2 fruit fly cellular contexts compared by ENCODE assay signal in the genomic region with DNA sequence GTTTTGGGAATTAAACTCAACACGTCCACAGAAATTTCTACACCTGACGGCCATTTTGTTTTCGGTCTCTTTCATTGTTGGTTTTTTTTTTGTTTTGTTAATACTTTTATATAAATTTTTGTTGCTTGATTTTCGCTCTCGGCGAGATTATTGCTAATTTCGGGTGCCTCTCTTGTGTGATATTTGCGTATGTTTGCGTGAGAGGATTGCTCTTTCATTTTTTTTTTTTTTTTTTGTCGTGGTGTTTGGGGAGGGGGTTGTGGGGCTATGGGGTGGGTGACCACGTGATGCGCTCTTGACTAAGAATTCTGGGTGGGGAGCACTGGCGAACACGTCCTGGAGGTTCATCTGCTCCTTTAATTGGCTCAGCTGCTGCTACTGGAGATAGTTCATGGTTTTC.
TF ChIP-seq lines count a peak whose summit lies in the region.

No protein-coding gene starts in this region.

TF ChIP-seq in whole organism, embryonic, 481 proteins besides CTCF, POLR2A, EP300 and RAD21 (continued from another document):
- TF ChIP-seq Camta (GFP tag; optimal IDR thresholded peaks at IDR 0.05; lab: Kevin White, UChicago) (no peak), onecut (GFP tag; IDR thresholded peaks at IDR 0.05; lab: Robert Waterston, UW) (no peak), zfh1 (GFP tag; IDR thresholded peaks at IDR 0.05; lab: Robert Waterston, UW) (peak; percentile 13; the same call in 1 of the 3 replicates), Vsx1 (GFP tag; optimal IDR thresholded peaks at IDR 0.05; lab: Kevin White, UChicago) (no peak), Dbx (GFP tag; IDR thresholded peaks at IDR 0.05; lab: Robert Waterston, UW) (peak; percentile 54; the same call in 1 of the 3 replicates), Bgb (GFP tag; IDR thresholded peaks at IDR 0.05; lab: Robert Waterston, UW; ENCODE audit: partially characterized antibody) (peak; percentile 29; the same call in 1 of the 2 replicates), Opbp (GFP tag; IDR thresholded peaks at IDR 0.05; lab: Robert Waterston, UW; ENCODE audit: partially characterized antibody) (no peak), Gsc (GFP tag; IDR thresholded peaks at IDR 0.05; lab: Robert Waterston, UW) (no peak), hbn (GFP tag; IDR thresholded peaks at IDR 0.05; lab: Robert Waterston, UW; ENCODE audit: partially characterized antibody) (no peak), fu2 (GFP tag; optimal IDR thresholded peaks at IDR 0.05; lab: Kevin White, UChicago) (no peak), pb (GFP tag; optimal IDR thresholded peaks at IDR 0.05; lab: Kevin White, UChicago) (no peak), CG5245 (GFP tag; optimal IDR thresholded peaks at IDR 0.05; lab: Kevin White, UChicago) (no peak), dati (GFP tag; IDR thresholded peaks at IDR 0.05; lab: Robert Waterston, UW) (peak; percentile 18; the same call in 1 of the 2 replicates), CG10565 (GFP tag; optimal IDR thresholded peaks at IDR 0.05; lab: Kevin White, UChicago) (no peak), CG11560 (tag; IDR thresholded peaks at IDR 0.05; lab: Robert Waterston, UW) (no peak), corto (GFP tag; optimal IDR thresholded peaks at IDR 0.05; lab: Kevin White, UChicago) (no peak), zf30C (GFP tag; optimal IDR thresholded peaks at IDR 0.05; lab: Kevin White, UChicago) (no peak), nmo (GFP tag; optimal IDR thresholded peaks at IDR 0.05; lab: Kevin White, UChicago) (no peak), Trl (optimal IDR thresholded peaks at IDR 0.05; lab: Kevin White, UChicago) (peak in 1 of 2 experiments; percentile 78), Trl (GFP tag; optimal IDR thresholded peaks at IDR 0.05; lab: Kevin White, UChicago) (no peak), CG32772 (GFP tag; IDR thresholded peaks at IDR 0.05; lab: Robert Waterston, UW) (peak; percentile 56; the same call in 1 of the 2 replicates), dmrt99B (tag; optimal IDR thresholded peaks at IDR 0.05; lab: Kevin White, UChicago) (no peak), crol (GFP tag; IDR thresholded peaks at IDR 0.05; lab: Robert Waterston, UW) (peak; percentile 76), Ada2b (GFP tag; IDR thresholded peaks at IDR 0.05; lab: Robert Waterston, UW) (no peak), CG8924 (tag; optimal IDR thresholded peaks at IDR 0.05; lab: Kevin White, UChicago) (no peak), CHES-1-like (GFP tag; optimal IDR thresholded peaks at IDR 0.05; lab: Kevin White, UChicago) (no peak), CG32532 (GFP tag; IDR thresholded peaks at IDR 0.05; lab: Robert Waterston, UW) (0 out of 2 replicates have a peak, but pooled peaks have one; percentile 37), rib (GFP tag; IDR thresholded peaks at IDR 0.05; lab: Robert Waterston, UW) (peak; percentile 66), vvl (GFP tag; IDR thresholded peaks at IDR 0.05; lab: Robert Waterston, UW) (0 out of 2 replicates have a peak, but pooled peaks have one; percentile 38), ttk (GFP tag; IDR thresholded peaks at IDR 0.05; lab: Robert Waterston, UW) (no peak), CG15011 (GFP tag; optimal IDR thresholded peaks at IDR 0.05; lab: Kevin White, UChicago) (no peak), CG1647 (GFP tag; optimal IDR thresholded peaks at IDR 0.05; lab: Kevin White, UChicago) (no peak), knrl (GFP tag; IDR thresholded peaks at IDR 0.05; lab: Robert Waterston, UW; ENCODE audit: partially characterized antibody) (no peak), CG18599 (GFP tag; optimal IDR thresholded peaks at IDR 0.05; lab: Kevin White, UChicago) (no peak), CG16863 (GFP tag; optimal IDR thresholded peaks at IDR 0.05; lab: Kevin White, UChicago) (no peak), chinmo (GFP tag; IDR thresholded peaks at IDR 0.05; lab: Robert Waterston, UW; ENCODE audit: partially characterized antibody) (peak; percentile 67; the same call in 1 of the 4 replicates), CG18011 (GFP tag; optimal IDR thresholded peaks at IDR 0.05; lab: Kevin White, UChicago) (no peak), ewg (GFP tag; optimal IDR thresholded peaks at IDR 0.05; lab: Kevin White, UChicago) (no peak), Six4 (GFP tag; optimal IDR thresholded peaks at IDR 0.05; lab: Kevin White, UChicago) (no peak), CG3065 (GFP tag; optimal IDR thresholded peaks at IDR 0.05; lab: Kevin White, UChicago) (no peak), Ets65A (GFP tag; lab: Kevin White, UChicago) (no peak), CG3847 (GFP tag; IDR thresholded peaks at IDR 0.05; lab: Robert Waterston, UW) (no peak), CG12104 (GFP tag; optimal IDR thresholded peaks at IDR 0.05; lab: Kevin White, UChicago) (peak; percentile 5), CG5180 (GFP tag; optimal IDR thresholded peaks at IDR 0.05; lab: Kevin White, UChicago) (no peak), CG13287 (GFP tag; IDR thresholded peaks at IDR 0.05; lab: Robert Waterston, UW; ENCODE audit: partially characterized antibody) (no peak), CG33213 (GFP tag; optimal IDR thresholded peaks at IDR 0.05; lab: Kevin White, UChicago) (no peak), CG4820 (GFP tag; optimal IDR thresholded peaks at IDR 0.05; lab: Kevin White, UChicago) (no peak), Dip2 (GFP tag; IDR thresholded peaks at IDR 0.05; lab: Robert Waterston, UW) (no peak), CG2678 (tag; optimal IDR thresholded peaks at IDR 0.05; lab: Kevin White, UChicago) (no peak), fd96Cb (tag; optimal IDR thresholded peaks at IDR 0.05; lab: Kevin White, UChicago) (no peak), NfI (GFP tag; optimal IDR thresholded peaks at IDR 0.05; lab: Kevin White, UChicago) (no peak), CG3995 (GFP tag; optimal IDR thresholded peaks at IDR 0.05; lab: Kevin White, UChicago) (no peak), Adf1 (GFP tag; IDR thresholded peaks at IDR 0.05; lab: Robert Waterston, UW) (peak; percentile 51; the same call in 1 of the 2 replicates), Nf-YC (tag; optimal IDR thresholded peaks at IDR 0.05; lab: Kevin White, UChicago) (no peak), Drgx (GFP tag; IDR thresholded peaks at IDR 0.05; lab: Robert Waterston, UW) (0 out of 2 replicates have a peak, but pooled peaks have one; percentile 30), tio (GFP tag; optimal IDR thresholded peaks at IDR 0.05; lab: Kevin White, UChicago) (no peak), Scr (GFP tag; IDR thresholded peaks at IDR 0.05; lab: Robert Waterston, UW; ENCODE audit: partially characterized antibody) (no peak), Gug (GFP tag; IDR thresholded peaks at IDR 0.05; lab: Robert Waterston, UW) (no peak)

TF ChIP-seq in whole organism, prepupa, 60 proteins besides CTCF, POLR2A, EP300 and RAD21 (continued from another document):
- TF ChIP-seq Smox (GFP tag; optimal IDR thresholded peaks at IDR 0.05; lab: Kevin White, UChicago) (no peak), Hr38 (GFP tag; optimal IDR thresholded peaks at IDR 0.05; lab: Kevin White, UChicago) (no peak), Hr39 (GFP tag; optimal IDR thresholded peaks at IDR 0.05; lab: Kevin White, UChicago) (no peak), esn (GFP tag; optimal IDR thresholded peaks at IDR 0.05; lab: Kevin White, UChicago) (no peak), CG7368 (GFP tag; optimal IDR thresholded peaks at IDR 0.05; lab: Kevin White, UChicago) (no peak), fd85E (GFP tag; optimal IDR thresholded peaks at IDR 0.05; lab: Kevin White, UChicago) (no peak), topi (GFP tag; optimal IDR thresholded peaks at IDR 0.05; lab: Kevin White, UChicago) (no peak), Lpt (GFP tag; optimal IDR thresholded peaks at IDR 0.05; lab: Kevin White, UChicago) (no peak), achi (GFP tag; optimal IDR thresholded peaks at IDR 0.05; lab: Kevin White, UChicago) (no peak), CG10669 (GFP tag; optimal IDR thresholded peaks at IDR 0.05; lab: Kevin White, UChicago) (no peak), CG9139 (GFP tag; optimal IDR thresholded peaks at IDR 0.05; lab: Kevin White, UChicago) (no peak), CG6792 (GFP tag; optimal IDR thresholded peaks at IDR 0.05; lab: Kevin White, UChicago) (no peak), lz (GFP tag; optimal IDR thresholded peaks at IDR 0.05; lab: Kevin White, UChicago) (no peak), CG6163 (GFP tag; IDR thresholded peaks at IDR 0.05; lab: Robert Waterston, UW) (peak; percentile 54; the same call in 2 of the 3 replicates), CG8319 (GFP tag; optimal IDR thresholded peaks at IDR 0.05; lab: Kevin White, UChicago) (no peak), Sox14 (GFP tag; optimal IDR thresholded peaks at IDR 0.05; lab: Kevin White, UChicago) (no peak), fkh (GFP tag; optimal IDR thresholded peaks at IDR 0.05; lab: Kevin White, UChicago) (peak; percentile 53), acj6 (GFP tag; optimal IDR thresholded peaks at IDR 0.05; lab: Kevin White, UChicago) (no peak), CG6276 (GFP tag; optimal IDR thresholded peaks at IDR 0.05; lab: Kevin White, UChicago) (peak; percentile 20), pdm3 (GFP tag; optimal IDR thresholded peaks at IDR 0.05; lab: Kevin White, UChicago) (no peak), CG1621 (tag; optimal IDR thresholded peaks at IDR 0.05; lab: Kevin White, UChicago) (no peak), ss (GFP tag; optimal IDR thresholded peaks at IDR 0.05; lab: Kevin White, UChicago) (no peak)
